Fruit fly (Drosophila melanogaster): Measurements from ENCODE around the gene CG7139.

The CG7139 gene

dm6 chr3L:22071687-22072394 lies at the start of gene CG7139:
Gene CG7139 (minus strand): TSS chr3L:22071848.
- TF ChIP-seq Dll (optimal IDR thresholded peaks at IDR 0.05) (no peak), pan (optimal IDR thresholded peaks at IDR 0.05) (no peak), CG8478 (optimal IDR thresholded peaks at IDR 0.05) (no peak), psq (optimal IDR thresholded peaks at IDR 0.05) (no peak), usp (GFP tag; optimal IDR thresholded peaks at IDR 0.05) (no peak), EcR (GFP tag; optimal IDR thresholded peaks at IDR 0.05) (no peak)

dm6 chr3L:22113186-22113585 lies 41.5 kb upstream of the CG7139 start:
- TF ChIP-seq psq (optimal IDR thresholded peaks at IDR 0.05) (no peak), Dll (optimal IDR thresholded peaks at IDR 0.05) (no peak), usp (GFP tag; optimal IDR thresholded peaks at IDR 0.05) (no peak), CG8478 (optimal IDR thresholded peaks at IDR 0.05) (no peak), EcR (GFP tag; optimal IDR thresholded peaks at IDR 0.05) (no peak), pan (optimal IDR thresholded peaks at IDR 0.05) (no peak)

dm6 chr3L:22109903-22110302 lies 38.3 kb upstream of the CG7139 start:
- TF ChIP-seq EcR (GFP tag; optimal IDR thresholded peaks at IDR 0.05) (no peak), psq (optimal IDR thresholded peaks at IDR 0.05) (no peak), Dll (optimal IDR thresholded peaks at IDR 0.05) (no peak), CG8478 (optimal IDR thresholded peaks at IDR 0.05) (no peak), pan (optimal IDR thresholded peaks at IDR 0.05) (no peak), usp (GFP tag; optimal IDR thresholded peaks at IDR 0.05) (no peak)

dm6 chr3L:22106704-22107103 lies 35.1 kb upstream of the CG7139 start:
- TF ChIP-seq pan (optimal IDR thresholded peaks at IDR 0.05) (no peak), Dll (optimal IDR thresholded peaks at IDR 0.05) (no peak), usp (GFP tag; optimal IDR thresholded peaks at IDR 0.05) (no peak), psq (optimal IDR thresholded peaks at IDR 0.05) (no peak)

dm6 chr3L:22094308-22094866 lies 22.7 kb upstream of the CG7139 start:
- TF ChIP-seq psq (optimal IDR thresholded peaks at IDR 0.05) = no peak
- TF ChIP-seq usp (GFP tag; optimal IDR thresholded peaks at IDR 0.05) = no peak
- no peak for TF ChIP-seq EcR (GFP tag; optimal IDR thresholded peaks at IDR 0.05)
- TF ChIP-seq pan (optimal IDR thresholded peaks at IDR 0.05) = no peak
- no peak for TF ChIP-seq CG8478 (optimal IDR thresholded peaks at IDR 0.05)
- TF ChIP-seq Dll (optimal IDR thresholded peaks at IDR 0.05) = no peak

- TF ChIP-seq CG8478 (optimal IDR thresholded peaks at IDR 0.05) (no peak), psq (optimal IDR thresholded peaks at IDR 0.05) (no peak)
Observed at dm6 chr3L:22091339-22091738, 19.7 kb upstream of the CG7139 start.

dm6 chr3L:22083131-22083648 lies 11.5 kb upstream of the CG7139 start:
- no peak for TF ChIP-seq psq (optimal IDR thresholded peaks at IDR 0.05)
- TF ChIP-seq CG8478 (optimal IDR thresholded peaks at IDR 0.05) = no peak
- no peak for TF ChIP-seq Dll (optimal IDR thresholded peaks at IDR 0.05)

dm6 chr3L:22082420-22082819 lies 10.8 kb upstream of the CG7139 start, which contains the start of gene msopa:
Gene msopa (plus strand): TSS chr3L:22082720.
- TF ChIP-seq Dll (optimal IDR thresholded peaks at IDR 0.05) = no peak
- TF ChIP-seq CG8478 (optimal IDR thresholded peaks at IDR 0.05) = no peak
- no peak for TF ChIP-seq psq (optimal IDR thresholded peaks at IDR 0.05)
- TF ChIP-seq pan (optimal IDR thresholded peaks at IDR 0.05) = no peak
- TF ChIP-seq EcR (GFP tag; optimal IDR thresholded peaks at IDR 0.05) = no peak
- no peak for TF ChIP-seq usp (GFP tag; optimal IDR thresholded peaks at IDR 0.05)

- no peak for TF ChIP-seq CG8478 (optimal IDR thresholded peaks at IDR 0.05)
- no peak for TF ChIP-seq psq (optimal IDR thresholded peaks at IDR 0.05)
- no peak for TF ChIP-seq EcR (GFP tag; optimal IDR thresholded peaks at IDR 0.05)
- TF ChIP-seq Dll (optimal IDR thresholded peaks at IDR 0.05) = no peak
- TF ChIP-seq pan (optimal IDR thresholded peaks at IDR 0.05) = no peak
- TF ChIP-seq usp (GFP tag; optimal IDR thresholded peaks at IDR 0.05) = no peak
Observed at dm6 chr3L:22080022-22080421, 8.4 kb upstream of the CG7139 start, which contains the start of gene Sfp79B. Gene Sfp79B (plus strand): TSS chr3L:22080322.

dm6 chr3L:22078063-22078462 lies 6.4 kb upstream of the CG7139 start:
- TF ChIP-seq psq (optimal IDR thresholded peaks at IDR 0.05) (no peak), usp (GFP tag; optimal IDR thresholded peaks at IDR 0.05) (no peak), CG8478 (optimal IDR thresholded peaks at IDR 0.05) (no peak), Dll (optimal IDR thresholded peaks at IDR 0.05) (no peak), EcR (GFP tag; optimal IDR thresholded peaks at IDR 0.05) (no peak), pan (optimal IDR thresholded peaks at IDR 0.05) (no peak)

- no peak for TF ChIP-seq pan (optimal IDR thresholded peaks at IDR 0.05)
Observed at dm6 chr3L:22075706-22076398, 4.2 kb upstream of the CG7139 start, which contains the start of the genes CG7130 and RpLP0. Gene CG7130 (minus strand): TSS chr3L:22075756. Gene RpLP0 (plus strand): TSS chr3L:22075867.

- TF ChIP-seq EcR (GFP tag; optimal IDR thresholded peaks at IDR 0.05) (no peak), CG8478 (optimal IDR thresholded peaks at IDR 0.05) (no peak), usp (GFP tag; optimal IDR thresholded peaks at IDR 0.05) (no peak), pan (optimal IDR thresholded peaks at IDR 0.05) (no peak), psq (optimal IDR thresholded peaks at IDR 0.05) (no peak), Dll (optimal IDR thresholded peaks at IDR 0.05) (no peak)
Observed at dm6 chr3L:22074347-22074971, 2.8 kb upstream of the CG7139 start, which contains the start of gene CG7133. Gene CG7133 (minus strand): TSS chr3L:22074523.
